Fruit fly (Drosophila melanogaster) whole organism, larva: Measurements from ENCODE around the gene boil.

ENCODE experiments used
- noc ChIP-seq: fragments of 200-800 bp; sonication (Bioruptor generic); optimal IDR thresholded peaks from 3 replicates; lab custom pipeline; 2019; ENCODE audit warnings: missing biosample characterization, mild to moderate bottlenecking, missing genetic modification characterization, moderate library complexity

The boil gene

DNA sequence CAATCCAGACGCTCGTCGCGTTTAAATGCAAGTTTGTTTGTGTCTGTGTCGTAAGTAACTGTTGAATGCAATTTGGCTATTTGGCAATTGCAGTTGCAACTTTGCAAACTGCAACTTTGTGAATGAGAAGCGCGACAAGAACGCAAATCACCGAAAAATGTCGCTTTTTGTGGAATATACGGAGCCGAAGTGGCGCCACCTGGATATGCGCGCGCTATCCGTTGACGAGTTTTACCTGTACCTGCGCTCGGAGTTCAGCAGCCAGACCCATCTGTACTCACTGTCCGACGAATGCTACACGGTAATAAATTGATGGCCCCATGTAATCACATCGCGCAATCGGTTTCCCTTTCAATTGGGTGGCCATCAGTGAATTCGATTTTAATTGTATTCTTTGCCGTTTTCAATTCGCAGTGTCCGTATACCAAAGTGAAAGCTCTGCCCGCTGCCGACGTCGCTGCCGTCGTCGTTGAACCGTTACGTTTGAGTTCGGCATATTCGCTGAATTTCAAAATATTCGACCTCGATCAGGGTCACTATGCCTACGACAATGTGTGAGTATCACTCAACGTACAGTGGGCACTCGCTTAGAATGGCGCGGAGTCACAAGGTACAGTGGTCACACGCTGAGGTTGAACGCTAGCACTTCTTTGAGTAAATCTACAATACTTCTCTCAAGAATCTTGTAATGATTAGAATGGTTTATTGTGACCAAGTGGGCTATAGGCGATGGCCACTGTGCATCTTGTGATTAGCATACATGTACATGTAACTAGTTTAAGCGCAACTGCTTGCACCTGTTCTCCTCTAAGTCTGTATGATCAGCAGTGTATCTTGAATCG lies 43.8 kb downstream of the boil start:
- TF ChIP-seq noc, result peak; percentile 54
